Worm (Caenorhabditis elegans): ENCODE measurements around the gene F55C9.11.

DNA sequence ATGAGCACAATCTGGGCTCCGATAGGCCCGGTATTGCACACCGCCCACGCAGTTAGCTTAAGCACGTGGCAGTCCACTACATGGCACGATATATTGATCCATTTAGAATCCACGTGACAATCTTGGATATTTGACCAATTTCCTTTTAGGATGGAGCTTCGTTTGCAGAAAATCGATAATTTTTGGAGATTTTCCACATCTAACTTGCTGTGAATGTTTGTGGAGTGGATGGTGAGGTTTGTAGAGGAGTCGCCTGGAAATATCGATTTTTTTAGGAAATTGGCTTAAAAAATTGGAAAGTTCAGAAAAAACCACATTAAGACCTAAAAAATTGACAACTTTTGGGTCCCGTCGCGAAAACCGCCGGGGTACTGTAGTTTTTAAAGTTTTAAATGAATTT, 27.8 kb upstream of the F55C9.11 start:
- TF ChIP-seq cog-1 (tag; optimal IDR thresholded peaks at IDR 0.05), result no peak
- no peak for TF ChIP-seq ztf-23 (GFP tag; IDR thresholded peaks at IDR 0.05)
- no peak for TF ChIP-seq ztf-29 (GFP tag; IDR thresholded peaks at IDR 0.05)
- TF ChIP-seq med-1 (GFP tag; optimal IDR thresholded peaks at IDR 0.05; ENCODE audit: insufficient read depth), result no peak
- TF ChIP-seq T22C8.4 (GFP tag; IDR thresholded peaks at IDR 0.05), result peak; percentile 64
- no peak for TF ChIP-seq tab-1 (GFP tag; IDR thresholded peaks at IDR 0.05)
- TF ChIP-seq ref-1 (GFP tag; conservative IDR thresholded peaks at IDR 0.05), result no peak
- TF ChIP-seq klf-2 (GFP tag; conservative IDR thresholded peaks at IDR 0.05), result no peak
- no peak for TF ChIP-seq flt-1 (GFP tag; IDR thresholded peaks at IDR 0.05)

Data from whole organism, midembryonic.